Worm (Caenorhabditis elegans) whole organism, young adult: ENCODE data around the gene T02C12.5.

ENCODE experiments used
- ceh-27 ChIP-seq: fragments of 200-800 bp; sonication (Bioruptor generic); optimal IDR thresholded peaks from 2 replicates; lab custom pipeline; 2018; ENCODE audit warnings: mild to moderate bottlenecking, missing genetic modification characterization, moderate library complexity, missing compliant biosample characterization
- ekl-4 ChIP-seq: fragments of 200-800 bp; sonication (Bioruptor generic); IDR thresholded peaks from 2 replicates; pipeline ENCODE4 v1.3.6; 2022; ENCODE audit warnings: missing genetic modification reagents, missing genetic modification characterization, missing compliant biosample characterization
- sea-2 ChIP-seq: fragments of 200-800 bp; sonication (Bioruptor generic); IDR thresholded peaks from 2 replicates; pipeline ENCODE4 v1.3.6; 2022; ENCODE audit warnings: missing genetic modification characterization, missing compliant biosample characterization

DNA sequence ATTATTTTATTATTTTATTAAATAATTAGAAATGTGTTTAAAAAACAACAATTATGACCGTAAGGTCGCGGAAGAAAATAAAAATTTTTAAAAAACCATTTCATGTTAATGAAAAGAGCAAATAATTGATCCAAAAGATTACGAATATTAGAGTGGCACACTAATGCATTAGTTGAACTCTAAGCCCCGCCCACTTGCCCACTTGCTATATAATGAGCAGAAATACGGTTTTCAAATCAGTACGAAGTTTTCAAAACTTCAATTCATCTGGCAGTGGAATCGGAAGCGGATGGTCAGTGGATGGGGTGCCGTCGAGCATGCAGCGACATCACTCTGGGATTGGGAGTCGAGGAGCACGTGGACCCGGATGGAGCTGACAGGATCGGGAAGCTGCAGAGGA, 40.2 kb downstream of the T02C12.5 start, which contains the start of gene C36E8.6:
- TF ChIP-seq ekl-4 (GFP tag; lab: Robert Waterston, UW): no peak
- TF ChIP-seq ceh-27: no peak
- TF ChIP-seq sea-2: no peak
